Worm (Caenorhabditis elegans): ENCODE data around the gene srbc-36.

DNA sequence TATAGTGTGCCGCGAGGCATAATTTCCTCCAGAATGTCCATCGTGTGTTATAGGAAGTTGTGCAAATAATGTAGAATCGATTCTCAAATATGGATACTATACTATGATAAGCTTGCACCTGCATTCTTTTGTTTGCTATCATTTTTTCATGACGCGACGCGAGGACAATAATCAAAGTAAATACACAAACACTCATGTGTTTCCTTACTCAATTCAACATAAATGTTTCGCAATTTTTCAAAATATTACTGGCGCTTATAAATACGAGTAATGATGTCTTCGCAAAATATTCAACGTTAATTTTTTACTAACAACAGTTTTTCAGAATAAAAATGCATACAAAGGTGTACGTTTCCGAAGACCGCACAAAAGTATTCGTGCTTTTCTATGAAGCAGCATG, 32.9 kb upstream of the srbc-36 start, which contains the start of gene irg-1:
- TF ChIP-seq nhr-28 (tag; optimal IDR thresholded peaks at IDR 0.05) (no peak), pqm-1 (tag; optimal IDR thresholded peaks at IDR 0.05) (peak; percentile 37), nhr-237 (tag; optimal IDR thresholded peaks at IDR 0.05) (no peak)

Data from whole organism, L3 larva.